Worm (Caenorhabditis elegans) whole organism, late embryonic: Measurements from ENCODE around the gene lec-5.

Source experiments
- C08G9.2 ChIP-seq: sonication (generic microtip); optimal IDR thresholded peaks from 2 replicates; lab custom pipeline; 2016; ENCODE audit warnings: mild to moderate bottlenecking, missing genetic modification characterization, moderate library complexity, missing compliant biosample characterization
- C38D4.7 ChIP-seq: fragments of 200-800 bp; sonication (Bioruptor generic); optimal IDR thresholded peaks from 2 replicates; lab custom pipeline; 2018; ENCODE audit warnings: mild to moderate bottlenecking, missing genetic modification characterization, moderate library complexity, missing compliant biosample characterization
- Y22D7AL.16 ChIP-seq: sonication (generic microtip); optimal IDR thresholded peaks from 2 replicates; lab custom pipeline; 2016; ENCODE audit warnings: missing genetic modification characterization, missing compliant biosample characterization
- ahr-1 ChIP-seq: sonication (generic microtip); optimal IDR thresholded peaks from 2 replicates; lab custom pipeline; 2016; ENCODE audit warnings: missing genetic modification characterization, missing compliant biosample characterization
- ceh-14 ChIP-seq: sonication (generic microtip); optimal IDR thresholded peaks from 2 replicates; lab custom pipeline; 2016; ENCODE audit warnings: missing genotype, missing genetic modification characterization, missing compliant biosample characterization
- ceh-18 ChIP-seq: sonication (generic microtip); optimal IDR thresholded peaks from 2 replicates; lab custom pipeline; 2016; ENCODE audit warnings: missing genetic modification characterization, missing compliant biosample characterization
- ceh-22 ChIP-seq: sonication (generic microtip); optimal IDR thresholded peaks from 2 replicates; lab custom pipeline; 2017; ENCODE audit warnings: missing biosample characterization, missing genetic modification characterization
- ceh-48 ChIP-seq: sonication (generic microtip); optimal IDR thresholded peaks from 2 replicates; lab custom pipeline; 2016; ENCODE audit warnings: missing genetic modification characterization, inconsistent platforms, missing compliant biosample characterization
- che-1 ChIP-seq: sonication (generic microtip); optimal IDR thresholded peaks from 2 replicates; lab custom pipeline; 2016; ENCODE audit warnings: mild to moderate bottlenecking, missing genetic modification characterization, missing compliant biosample characterization
- dmd-4 ChIP-seq: sonication (generic microtip); optimal IDR thresholded peaks from 2 replicates; lab custom pipeline; 2016; ENCODE audit warnings: borderline replicate concordance, missing genetic modification characterization, missing compliant biosample characterization
- dve-1 ChIP-seq: sonication (generic microtip); optimal IDR thresholded peaks from 2 replicates; lab custom pipeline; 2017; ENCODE audit warnings: antibody characterized with exemption, mild to moderate bottlenecking, missing genetic modification characterization, missing compliant biosample characterization
- elt-2 ChIP-seq: sonication (generic microtip); optimal IDR thresholded peaks from 2 replicates; lab custom pipeline; 2016; ENCODE audit warnings: missing genetic modification reagents, missing genetic modification characterization, missing compliant biosample characterization
- fax-1 ChIP-seq: sonication (generic microtip); optimal IDR thresholded peaks from 2 replicates; lab custom pipeline; 2016; ENCODE audit warnings: missing genotype, missing genetic modification characterization, missing compliant biosample characterization
- fkh-6 ChIP-seq: sonication (generic microtip); optimal IDR thresholded peaks from 2 replicates; lab custom pipeline; 2016; ENCODE audit warnings: missing genetic modification characterization, missing compliant biosample characterization
- gmeb-2 ChIP-seq: sonication (generic microtip); optimal IDR thresholded peaks from 2 replicates; lab custom pipeline; 2016; ENCODE audit warnings: missing genetic modification characterization, inconsistent platforms, missing compliant biosample characterization
- hlh-30 ChIP-seq: sonication (generic microtip); optimal IDR thresholded peaks from 2 replicates; lab custom pipeline; 2017; ENCODE audit warnings: antibody characterized with exemption, missing genetic modification characterization, missing compliant biosample characterization; ENCODE audit not compliant: insufficient read depth
- hlh-8 ChIP-seq: sonication (generic microtip); optimal IDR thresholded peaks from 2 replicates; lab custom pipeline; 2016; ENCODE audit warnings: missing genotype, missing genetic modification characterization, missing compliant biosample characterization
- lim-6 ChIP-seq: sonication (generic microtip); optimal IDR thresholded peaks from 2 replicates; lab custom pipeline; 2016; ENCODE audit warnings: missing genetic modification characterization, missing compliant biosample characterization
- nfya-1 ChIP-seq: sonication (generic microtip); optimal IDR thresholded peaks from 2 replicates; lab custom pipeline; 2017; ENCODE audit warnings: missing genetic modification characterization, mild to moderate bottlenecking, missing compliant biosample characterization, antibody characterized with exemption, moderate library complexity
- nhr-232 ChIP-seq: sonication (generic microtip); optimal IDR thresholded peaks from 2 replicates; lab custom pipeline; 2016; ENCODE audit warnings: missing genetic modification characterization, missing compliant biosample characterization
- odd-2 ChIP-seq: sonication (generic microtip); optimal IDR thresholded peaks from 2 replicates; lab custom pipeline; 2017; ENCODE audit warnings: antibody characterized with exemption, mild to moderate bottlenecking, missing genetic modification characterization, missing compliant biosample characterization
- pag-3 ChIP-seq: sonication (generic microtip); optimal IDR thresholded peaks from 2 replicates; lab custom pipeline; 2016; ENCODE audit warnings: missing compliant biosample characterization, missing genetic modification characterization, borderline replicate concordance
- pat-9 ChIP-seq: fragments of 200-800 bp; sonication (Bioruptor generic); optimal IDR thresholded peaks from 2 replicates; lab custom pipeline; 2018; ENCODE audit warnings: mild to moderate bottlenecking, missing genetic modification characterization, moderate library complexity, missing compliant biosample characterization
- pax-1 ChIP-seq: fragments of 150-350 bp; optimal IDR thresholded peaks from 2 replicates; lab custom pipeline; 2014; ENCODE audit warnings: missing biosample characterization, missing genetic modification characterization
- pha-4 ChIP-seq: fragments of 150-350 bp; optimal IDR thresholded peaks from 2 replicates; lab custom pipeline; 2018; ENCODE audit warnings: missing biosample characterization, missing genetic modification reagents, missing genetic modification characterization
- pqm-1 ChIP-seq: sonication (generic microtip); optimal IDR thresholded peaks from 2 replicates; lab custom pipeline; 2016; ENCODE audit warnings: missing genetic modification characterization, missing compliant biosample characterization
- rnt-1 ChIP-seq: sonication (generic microtip); optimal IDR thresholded peaks from 2 replicates; lab custom pipeline; 2016; ENCODE audit warnings: missing genetic modification characterization, missing compliant biosample characterization
- sdc-2 ChIP-seq: sonication (generic microtip); optimal IDR thresholded peaks from 2 replicates; lab custom pipeline; 2016; ENCODE audit warnings: missing genotype, missing genetic modification characterization, missing compliant biosample characterization
- syd-9 ChIP-seq: sonication (generic microtip); optimal IDR thresholded peaks from 2 replicates; lab custom pipeline; 2016; ENCODE audit warnings: mild to moderate bottlenecking, missing genetic modification characterization, moderate library complexity, missing compliant biosample characterization
- tbx-2 ChIP-seq: sonication (generic microtip); optimal IDR thresholded peaks from 2 replicates; lab custom pipeline; 2016; ENCODE audit warnings: missing genetic modification characterization, missing compliant biosample characterization
- unc-3 ChIP-seq, 2 experiments: fragments of 200-800 bp in 1 of 2; sonication (Bioruptor generic) in 1 of 2; sonication (generic microtip) in 1 of 2; conservative IDR thresholded peaks in 1 of 2; optimal IDR thresholded peaks in 1 of 2; 2 replicates each; pipeline versions ENCODE4 v1.3.6 to Lab custom; 2016 to 2022; ENCODE audit warnings: missing compliant biosample characterization in 2 of 2, missing genetic modification characterization in 2 of 2, missing genetic modification reagents in 1 of 2
- unc-55 ChIP-seq: sonication (generic microtip); optimal IDR thresholded peaks from 2 replicates; lab custom pipeline; 2017; ENCODE audit warnings: missing biosample characterization, missing genetic modification reagents, missing genetic modification characterization
- unc-86 ChIP-seq: sonication (generic microtip); optimal IDR thresholded peaks from 2 replicates; lab custom pipeline; 2016; ENCODE audit warnings: missing genetic modification characterization, missing compliant biosample characterization
- ztf-16 ChIP-seq: sonication (generic microtip); optimal IDR thresholded peaks from 2 replicates; lab custom pipeline; 2017; ENCODE audit warnings: missing genetic modification characterization, missing compliant biosample characterization

Gene lec-5

DNA sequence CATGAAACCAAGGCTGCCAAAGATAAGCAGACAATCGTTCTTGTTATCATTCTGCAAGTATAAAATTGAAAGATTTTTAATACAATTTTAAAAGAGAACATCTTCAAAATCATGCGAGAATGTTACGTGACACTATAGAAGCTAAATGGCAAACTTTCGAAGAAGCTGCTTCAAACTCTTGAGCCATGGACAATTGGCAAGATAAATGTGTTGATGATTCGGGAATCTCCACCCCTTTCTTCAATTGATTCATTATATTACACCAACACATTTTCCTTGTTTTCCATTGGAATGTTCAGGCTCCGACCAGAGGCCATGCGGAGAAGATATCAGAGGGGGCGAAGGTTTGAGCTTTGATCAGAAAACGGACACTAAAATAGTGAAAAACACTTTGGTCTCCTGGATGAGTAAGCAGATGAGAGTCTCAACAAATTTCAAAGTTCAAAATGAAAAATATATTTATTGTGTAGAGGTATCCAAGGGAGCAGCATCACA is at the start of gene lec-5:
Gene lec-5, minus strand, starts transcription at position 51 of the 495 bp plus-strand sequence.
- TF ChIP-seq rnt-1 (tag; lab: Kevin White, UChicago): peak; percentile 54
- no peak for TF ChIP-seq pqm-1 (tag; lab: Kevin White, UChicago)
- peak; percentile 68 for TF ChIP-seq ceh-18 (tag; lab: Kevin White, UChicago)

DNA sequence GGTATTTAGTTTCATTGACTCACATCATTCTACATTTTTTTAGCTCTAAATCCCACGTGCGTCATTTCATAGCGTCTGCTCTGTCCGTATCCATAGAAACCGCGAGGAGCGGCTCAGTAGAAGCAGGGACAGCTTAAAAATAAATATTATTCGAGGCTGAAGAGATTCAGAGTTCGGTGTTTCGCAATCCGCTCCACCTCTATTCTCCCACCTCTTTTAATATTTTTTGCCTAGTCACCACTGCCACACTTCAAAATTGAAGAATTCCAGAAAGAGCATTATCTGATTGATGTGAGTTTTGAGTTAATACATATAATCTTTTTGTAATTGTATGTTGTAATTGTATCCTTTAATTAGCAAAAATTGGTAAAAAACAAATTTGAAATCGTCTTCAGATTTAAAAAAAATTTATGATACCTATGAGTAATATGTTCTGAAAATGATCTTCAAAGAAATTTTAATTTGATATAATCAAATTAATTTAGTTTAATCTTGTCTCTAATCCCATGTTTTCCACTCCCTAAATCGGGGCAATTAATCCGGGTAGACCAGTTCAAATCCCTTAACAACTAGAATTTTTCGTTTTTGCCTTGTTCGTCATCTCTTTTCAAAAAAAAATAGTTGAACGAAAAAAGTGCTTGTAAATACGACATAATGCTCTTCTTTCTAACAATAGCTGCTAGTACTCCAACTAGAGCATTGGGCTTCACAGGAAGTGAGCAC is 48.7 kb upstream of the lec-5 start:
- TF ChIP-seq lim-6 (tag; lab: Kevin White, UChicago) (no peak), odd-2 (no peak), ztf-16 (tag; lab: Kevin White, UChicago) (no peak), hlh-8 (tag; lab: Kevin White, UChicago) (no peak), fax-1 (tag; lab: Kevin White, UChicago) (no peak), pag-3 (tag; lab: Kevin White, UChicago) (no peak), sdc-2 (tag; lab: Kevin White, UChicago) (no peak), unc-55 (GFP tag; lab: Kevin White, UChicago) (no peak), ceh-14 (tag; lab: Kevin White, UChicago) (no peak), hlh-30 (tag; lab: Kevin White, UChicago) (no peak), ceh-48 (tag; lab: Kevin White, UChicago) (no peak), syd-9 (no peak), fkh-6 (tag; lab: Kevin White, UChicago) (no peak), unc-86 (tag; lab: Kevin White, UChicago) (no peak)

- TF ChIP-seq unc-3 (GFP tag; conservative IDR thresholded peaks at IDR 0.05; lab: Robert Waterston, UW) (no peak), unc-3 (tag; optimal IDR thresholded peaks at IDR 0.05; lab: Kevin White, UChicago) (no peak), ahr-1 (tag; lab: Kevin White, UChicago) (no peak), elt-2 (tag; lab: Kevin White, UChicago) (no peak), sdc-2 (tag; lab: Kevin White, UChicago) (no peak), unc-55 (GFP tag; lab: Kevin White, UChicago) (no peak), nfya-1 (tag; lab: Kevin White, UChicago) (no peak), gmeb-2 (tag; lab: Kevin White, UChicago) (no peak), pax-1 (tag; lab: Kevin White, UChicago) (no peak), ceh-22 (tag; lab: Kevin White, UChicago) (no peak)
These were observed 45.2 kb upstream of the lec-5 start for ce11 chrII:5885966-5886621.

ce11 chrII:5884252-5884651 is 43.3 kb upstream of the lec-5 start, which contains the start of gene rfip-1:
rfip-1 (plus strand) TSS chrII:5884552.
- no peak for TF ChIP-seq hlh-30 (tag; lab: Kevin White, UChicago)
- no peak for TF ChIP-seq unc-55 (GFP tag; lab: Kevin White, UChicago)
- no peak for TF ChIP-seq pat-9 (tag; lab: Kevin White, UChicago)
- TF ChIP-seq ceh-14 (tag; lab: Kevin White, UChicago): no peak
- TF ChIP-seq C38D4.7: no peak
- no peak for TF ChIP-seq tbx-2
- no peak for TF ChIP-seq C08G9.2 (tag; lab: Kevin White, UChicago)
- no peak for TF ChIP-seq dmd-4 (tag; lab: Kevin White, UChicago)
- TF ChIP-seq pqm-1 (tag; lab: Kevin White, UChicago): no peak
- no peak for TF ChIP-seq che-1 (tag; lab: Kevin White, UChicago)
- no peak for TF ChIP-seq ceh-18 (tag; lab: Kevin White, UChicago)
- TF ChIP-seq Y22D7AL.16: no peak
- TF ChIP-seq dve-1: no peak
- no peak for TF ChIP-seq nhr-232 (tag; lab: Kevin White, UChicago)
- no peak for TF ChIP-seq gmeb-2 (tag; lab: Kevin White, UChicago)
- no peak for TF ChIP-seq pha-4 (tag; lab: Kevin White, UChicago)
